Fruit fly (Drosophila melanogaster) whole organism, pupa: ENCODE measurements around the gene amd.

Experiments used
- CG10348 ChIP-seq: fragments of 200-800 bp; sonication (Bioruptor generic); IDR thresholded peaks from 2 replicates; pipeline ENCODE4 v1.3.6; 2022; ENCODE audit warnings: missing biosample characterization, missing genetic modification characterization
- CG12605 ChIP-seq: fragments of 200-800 bp; sonication (Bioruptor generic); IDR thresholded peaks from 2 replicates; pipeline ENCODE4 v1.3.6; 2022; ENCODE audit warnings: missing biosample characterization, missing genetic modification characterization
- CG13204 ChIP-seq: fragments of 200-800 bp; sonication (Bioruptor generic); optimal IDR thresholded peaks from 2 replicates; lab custom pipeline; 2018; ENCODE audit warnings: missing biosample characterization, mild to moderate bottlenecking, missing genetic modification characterization, moderate library complexity
- CG14655 ChIP-seq: fragments of 200-800 bp; sonication (Bioruptor generic); optimal IDR thresholded peaks from 3 replicates; lab custom pipeline; 2017; ENCODE audit warnings: mild to moderate bottlenecking, missing biosample characterization, missing genetic modification reagents, missing genetic modification characterization
- CG15710 ChIP-seq: fragments of 200-800 bp; sonication (Bioruptor generic); optimal IDR thresholded peaks from 2 replicates; lab custom pipeline; 2018; ENCODE audit warnings: missing biosample characterization, mild to moderate bottlenecking, missing genetic modification characterization, moderate library complexity
- CG17806 ChIP-seq: fragments of 200-800 bp; sonication (Bioruptor generic); optimal IDR thresholded peaks from 2 replicates; lab custom pipeline; 2018; ENCODE audit warnings: missing biosample characterization, mild to moderate bottlenecking, missing genetic modification characterization, moderate library complexity
- CG32121 ChIP-seq: fragments of 200-800 bp; sonication (Bioruptor generic); IDR thresholded peaks from 2 replicates; pipeline ENCODE4 v1.3.6; 2022; ENCODE audit warnings: missing biosample characterization, missing genetic modification characterization
- CG34367 ChIP-seq: fragments of 200-800 bp; sonication (Bioruptor generic); optimal IDR thresholded peaks from 2 replicates; lab custom pipeline; 2018; ENCODE audit warnings: missing biosample characterization, mild to moderate bottlenecking, missing genetic modification characterization
- CG4496 ChIP-seq: fragments of 200-800 bp; sonication (Bioruptor generic); IDR thresholded peaks from 3 replicates; pipeline ENCODE4 v1.3.6; 2022; ENCODE audit warnings: missing biosample characterization, missing genetic modification characterization
- CG8159 ChIP-seq: fragments of 200-800 bp; sonication (Bioruptor generic); optimal IDR thresholded peaks from 3 replicates; lab custom pipeline; 2018; ENCODE audit warnings: missing biosample characterization, mild to moderate bottlenecking, missing genetic modification characterization, moderate library complexity
- CG8301 ChIP-seq: fragments of 200-800 bp; sonication (Bioruptor generic); optimal IDR thresholded peaks from 2 replicates; lab custom pipeline; 2018; ENCODE audit warnings: missing biosample characterization, mild to moderate bottlenecking, missing genetic modification characterization
- CG9948 ChIP-seq: fragments of 200-800 bp; sonication (Bioruptor generic); optimal IDR thresholded peaks from 2 replicates; lab custom pipeline; 2018; ENCODE audit warnings: missing biosample characterization, mild to moderate bottlenecking, missing genetic modification characterization, moderate library complexity
- D1 ChIP-seq: fragments of 200-800 bp; sonication (Bioruptor generic); optimal IDR thresholded peaks from 2 replicates; lab custom pipeline; 2018; ENCODE audit warnings: missing biosample characterization, mild to moderate bottlenecking, missing genetic modification characterization, moderate library complexity
- EcR ChIP-seq: fragments of 200-800 bp; sonication (Bioruptor generic); optimal IDR thresholded peaks from 3 replicates; lab custom pipeline; 2019; ENCODE audit warnings: missing biosample characterization, missing genetic modification characterization, mild to moderate bottlenecking, moderate library complexity, missing genetic modification reagents
- Ets98B ChIP-seq: fragments of 200-800 bp; sonication (Bioruptor generic); IDR thresholded peaks from 2 replicates; pipeline ENCODE4 v1.3.6; 2022; ENCODE audit warnings: missing biosample characterization, missing genetic modification characterization
- Pif1A ChIP-seq: fragments of 200-800 bp; sonication (Bioruptor generic); optimal IDR thresholded peaks from 3 replicates; lab custom pipeline; 2016; ENCODE audit warnings: missing biosample characterization, missing genetic modification characterization
- Pif1B ChIP-seq: fragments of 200-800 bp; sonication (Bioruptor generic); optimal IDR thresholded peaks from 3 replicates; lab custom pipeline; 2016; ENCODE audit warnings: missing biosample characterization, missing genetic modification characterization
- Snoo ChIP-seq: fragments of 200-800 bp; sonication (Bioruptor generic); optimal IDR thresholded peaks from 3 replicates; lab custom pipeline; 2017; ENCODE audit warnings: missing biosample characterization, mild to moderate bottlenecking, missing genetic modification characterization, inconsistent platforms
- fd96Ca ChIP-seq: fragments of 200-800 bp; sonication (Bioruptor generic); IDR thresholded peaks from 3 replicates; pipeline ENCODE4 v1.3.6; 2022; ENCODE audit warnings: missing biosample characterization, missing genetic modification characterization
- gl ChIP-seq: fragments of 200-800 bp; sonication (Bioruptor generic); optimal IDR thresholded peaks from 2 replicates; lab custom pipeline; 2018; ENCODE audit warnings: missing biosample characterization, mild to moderate bottlenecking, missing genetic modification characterization
- rn ChIP-seq: fragments of 200-800 bp; sonication (Bioruptor generic); IDR thresholded peaks from 2 replicates; pipeline ENCODE4 v1.3.6; 2022; ENCODE audit warnings: missing biosample characterization, missing genetic modification characterization

Gene amd

DNA sequence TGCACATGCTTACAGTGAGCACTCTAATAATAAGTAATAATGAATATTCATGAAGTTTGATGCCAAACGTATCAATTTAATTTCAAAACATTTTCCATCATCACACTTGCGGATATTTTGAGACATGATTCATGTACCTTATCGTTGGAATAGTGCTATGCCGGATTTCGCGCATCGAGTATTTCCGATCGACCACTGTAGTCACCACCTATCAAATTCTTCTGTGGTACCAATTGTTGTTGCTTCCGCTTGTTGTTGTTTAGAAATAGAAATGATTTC lies 31.0 kb downstream of the amd start:
- peak; percentile 72 for TF ChIP-seq fd96Ca (GFP tag; lab: Robert Waterston, UW)
- no peak for TF ChIP-seq Snoo (tag; lab: Kevin White, UChicago)
- peak; percentile 29; the same call in 1 of the 2 replicates for TF ChIP-seq CG32121 (GFP tag; lab: Robert Waterston, UW)
- TF ChIP-seq CG4496 (GFP tag; lab: Robert Waterston, UW), result no peak; the same call in 2 of the 3 replicates
- peak; percentile 5 for TF ChIP-seq CG15710 (tag; lab: Kevin White, UChicago)
- TF ChIP-seq CG14655 (GFP tag; lab: Kevin White, UChicago), result peak; percentile 48
- no peak for TF ChIP-seq EcR (GFP tag; lab: Kevin White, UChicago)
- TF ChIP-seq Pif1B (GFP tag; lab: Kevin White, UChicago), result peak; percentile 17
- TF ChIP-seq Pif1A (GFP tag; lab: Kevin White, UChicago), result peak; percentile 49
- TF ChIP-seq Ets98B (GFP tag; lab: Robert Waterston, UW), result no peak
- peak; percentile 25 for TF ChIP-seq CG17806 (tag; lab: Kevin White, UChicago)
- peak; percentile 61 for TF ChIP-seq CG8301
- TF ChIP-seq CG9948 (tag; lab: Kevin White, UChicago), result no peak
- TF ChIP-seq CG13204 (GFP tag; lab: Kevin White, UChicago), result no peak
- TF ChIP-seq CG12605 (GFP tag; lab: Robert Waterston, UW), result no peak
- TF ChIP-seq rn (GFP tag; lab: Robert Waterston, UW), result no peak
- TF ChIP-seq CG34367 (tag; lab: Kevin White, UChicago), result peak; percentile 13
- TF ChIP-seq D1 (tag; lab: Kevin White, UChicago), result no peak
- no peak for TF ChIP-seq CG10348 (GFP tag; lab: Robert Waterston, UW)
- peak; percentile 17 for TF ChIP-seq CG8159 (tag; lab: Kevin White, UChicago)
- TF ChIP-seq gl (tag; lab: Kevin White, UChicago), result no peak

dm6 chr2L:19141435-19142126 lies 31.6 kb downstream of the amd start:
- TF ChIP-seq CG17806 (tag; lab: Kevin White, UChicago), result peak; percentile 81
- peak; percentile 77 for TF ChIP-seq CG32121 (GFP tag; lab: Robert Waterston, UW)
- TF ChIP-seq CG9948 (tag; lab: Kevin White, UChicago), result peak; percentile 86
- TF ChIP-seq CG15710 (tag; lab: Kevin White, UChicago), result peak; percentile 56
- TF ChIP-seq D1 (tag; lab: Kevin White, UChicago), result peak; percentile 36
- TF ChIP-seq Ets98B (GFP tag; lab: Robert Waterston, UW), result no peak
- TF ChIP-seq CG8159 (tag; lab: Kevin White, UChicago), result peak; percentile 80
- TF ChIP-seq CG12605 (GFP tag; lab: Robert Waterston, UW), result 0 out of 2 replicates have a peak, but pooled peaks have one; percentile 17
- TF ChIP-seq Pif1A (GFP tag; lab: Kevin White, UChicago), result peak; percentile 84
- TF ChIP-seq gl (tag; lab: Kevin White, UChicago), result peak; percentile 28
- no peak for TF ChIP-seq EcR (GFP tag; lab: Kevin White, UChicago)
- peak; percentile 88 for TF ChIP-seq Snoo (tag; lab: Kevin White, UChicago)
- peak; percentile 72 for TF ChIP-seq CG34367 (tag; lab: Kevin White, UChicago)
- TF ChIP-seq fd96Ca (GFP tag; lab: Robert Waterston, UW), result peak; percentile 70; the same call in 2 of the 3 replicates
- no peak for TF ChIP-seq CG13204 (GFP tag; lab: Kevin White, UChicago)
- TF ChIP-seq CG14655 (GFP tag; lab: Kevin White, UChicago), result peak; percentile 97
- peak; percentile 85 for TF ChIP-seq CG4496 (GFP tag; lab: Robert Waterston, UW)
- TF ChIP-seq Pif1B (GFP tag; lab: Kevin White, UChicago), result peak; percentile 75
- TF ChIP-seq CG10348 (GFP tag; lab: Robert Waterston, UW), result no peak
- TF ChIP-seq CG8301, result peak; percentile 96
- TF ChIP-seq rn (GFP tag; lab: Robert Waterston, UW), result peak; percentile 56

DNA sequence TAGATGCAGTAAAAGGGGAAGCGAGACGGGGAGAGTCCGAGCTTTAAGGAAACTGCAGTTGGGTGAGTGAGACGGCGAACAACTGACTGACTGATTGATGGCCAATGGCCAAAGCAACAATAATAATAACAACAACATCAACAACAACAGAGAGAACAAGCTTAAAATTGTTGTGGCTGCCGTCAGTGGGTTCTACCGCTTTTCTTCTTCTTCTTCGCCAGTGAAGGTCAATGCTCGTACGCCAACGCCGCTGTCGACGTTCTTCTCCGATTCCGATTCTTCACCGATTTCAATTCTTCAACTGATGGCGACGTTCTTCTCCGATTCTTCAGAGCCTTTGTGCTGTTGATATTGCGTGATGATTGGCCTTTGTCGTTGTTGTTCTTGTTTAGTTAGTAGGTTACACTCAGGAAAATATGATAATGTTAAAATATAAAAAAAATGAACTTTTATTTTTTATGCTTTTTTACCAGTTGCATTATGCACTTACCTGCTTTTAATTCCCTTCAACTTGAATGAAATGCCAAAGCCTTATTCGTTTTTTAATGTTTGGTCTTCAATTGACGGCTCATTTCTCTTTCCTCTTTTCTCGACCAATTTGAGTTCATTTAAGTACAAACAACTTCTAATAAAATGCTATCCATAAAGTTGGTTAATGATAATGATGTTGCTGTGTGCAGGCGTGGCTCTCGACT lies 32.4 kb downstream of the amd start:
- TF ChIP-seq Pif1B (GFP tag; lab: Kevin White, UChicago) (peak; percentile 7), CG15710 (tag; lab: Kevin White, UChicago) (peak; percentile 63), CG32121 (GFP tag; lab: Robert Waterston, UW) (no peak), CG34367 (tag; lab: Kevin White, UChicago) (peak; percentile 51), CG9948 (tag; lab: Kevin White, UChicago) (peak; percentile 73), CG13204 (GFP tag; lab: Kevin White, UChicago) (no peak), CG8159 (tag; lab: Kevin White, UChicago) (peak; percentile 72), Pif1A (GFP tag; lab: Kevin White, UChicago) (peak; percentile 62), Snoo (tag; lab: Kevin White, UChicago) (peak; percentile 28), CG17806 (tag; lab: Kevin White, UChicago) (peak; percentile 81), D1 (tag; lab: Kevin White, UChicago) (peak; percentile 35), CG8301 (peak; percentile 77), EcR (GFP tag; lab: Kevin White, UChicago) (peak; percentile 97), fd96Ca (GFP tag; lab: Robert Waterston, UW) (0 out of 3 replicates have a peak, but pooled peaks have one; percentile 7), CG4496 (GFP tag; lab: Robert Waterston, UW) (peak; percentile 74), CG10348 (GFP tag; lab: Robert Waterston, UW) (no peak), gl (tag; lab: Kevin White, UChicago) (no peak), rn (GFP tag; lab: Robert Waterston, UW) (no peak), CG14655 (GFP tag; lab: Kevin White, UChicago) (peak; percentile 84), Ets98B (GFP tag; lab: Robert Waterston, UW) (0 out of 2 replicates have a peak, but pooled peaks have one; percentile 4), CG12605 (GFP tag; lab: Robert Waterston, UW) (no peak)
- TF ChIP-seq, all 21 proteins: peak for 15

DNA sequence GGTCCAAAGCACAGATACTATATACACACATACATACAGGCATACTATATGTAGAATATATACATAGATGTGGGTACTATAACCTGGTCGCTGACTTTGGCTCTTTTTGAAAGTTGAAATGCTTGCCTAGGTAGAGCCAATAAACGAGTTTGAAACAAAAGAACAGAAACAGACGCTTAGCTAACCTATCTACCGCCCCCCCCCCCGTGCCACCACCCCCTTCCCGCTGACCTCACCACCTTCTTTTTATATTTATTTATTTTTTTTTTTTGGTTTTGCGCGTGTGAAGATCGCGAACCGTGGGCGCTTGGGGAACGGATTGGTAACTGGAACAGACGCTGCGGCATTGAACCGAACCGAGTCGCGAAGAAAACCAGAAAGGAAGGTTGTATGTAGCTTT lies 34.2 kb downstream of the amd start:
- TF ChIP-seq CG9948 (tag; lab: Kevin White, UChicago) (peak; percentile 17), CG32121 (GFP tag; lab: Robert Waterston, UW) (no peak), Ets98B (GFP tag; lab: Robert Waterston, UW) (no peak), CG15710 (tag; lab: Kevin White, UChicago) (peak; percentile 46), CG17806 (tag; lab: Kevin White, UChicago) (peak; percentile 0), EcR (GFP tag; lab: Kevin White, UChicago) (peak; percentile 80), CG8159 (tag; lab: Kevin White, UChicago) (peak; percentile 38), CG10348 (GFP tag; lab: Robert Waterston, UW) (no peak), Pif1A (GFP tag; lab: Kevin White, UChicago) (no peak), CG14655 (GFP tag; lab: Kevin White, UChicago) (peak; percentile 26), CG34367 (tag; lab: Kevin White, UChicago) (no peak), CG13204 (GFP tag; lab: Kevin White, UChicago) (peak; percentile 78), fd96Ca (GFP tag; lab: Robert Waterston, UW) (peak; percentile 60; the same call in 2 of the 3 replicates), gl (tag; lab: Kevin White, UChicago) (peak; percentile 59), CG4496 (GFP tag; lab: Robert Waterston, UW) (peak; percentile 55; the same call in 2 of the 3 replicates), Snoo (tag; lab: Kevin White, UChicago) (no peak), Pif1B (GFP tag; lab: Kevin White, UChicago) (no peak), CG12605 (GFP tag; lab: Robert Waterston, UW) (0 out of 2 replicates have a peak, but pooled peaks have one; percentile 41)
- TF ChIP-seq, all 21 proteins: peak for 11
